Fruit fly (Drosophila melanogaster): ENCODE measurements around the gene tant.

tant gene

dm6 chr3L:6082561-6082960, 27.6 kb downstream of the tant start, which contains the start of gene CG13293 (continued):
- TF ChIP-seq CG5180 (GFP tag; optimal IDR thresholded peaks at IDR 0.05) (no peak), HLH4C (GFP tag; IDR thresholded peaks at IDR 0.05; ENCODE audit: partially characterized antibody) (no peak), repo (GFP tag; optimal IDR thresholded peaks at IDR 0.05) (no peak), lbe (GFP tag; optimal IDR thresholded peaks at IDR 0.05) (no peak), MBD-R2 (GFP tag; IDR thresholded peaks at IDR 0.05) (peak; percentile 22; the same call in 1 of the 2 replicates), Lpt (GFP tag; optimal IDR thresholded peaks at IDR 0.05) (no peak), sd (tag; optimal IDR thresholded peaks at IDR 0.05) (no peak), CG10147 (GFP tag; optimal IDR thresholded peaks at IDR 0.05) (no peak), nerfin-1 (tag; optimal IDR thresholded peaks at IDR 0.05) (peak; percentile 15), chm (GFP tag; IDR thresholded peaks at IDR 0.05) (no peak), HmgD (GFP tag; optimal IDR thresholded peaks at IDR 0.05) (no peak), CG12391 (tag; optimal IDR thresholded peaks at IDR 0.05) (no peak), pros (GFP tag; optimal IDR thresholded peaks at IDR 0.05) (no peak), unc-4 (GFP tag; IDR thresholded peaks at IDR 0.05; ENCODE audit: partially characterized antibody) (no peak), slou (GFP tag; optimal IDR thresholded peaks at IDR 0.05) (no peak), fd3F (GFP tag; optimal IDR thresholded peaks at IDR 0.05) (no peak), Sox100B (GFP tag; optimal IDR thresholded peaks at IDR 0.05) (no peak), slp2 (GFP tag; optimal IDR thresholded peaks at IDR 0.05) (no peak), CG6272 (GFP tag; IDR thresholded peaks at IDR 0.05) (no peak), kay (GFP tag; optimal IDR thresholded peaks at IDR 0.05) (no peak), NC2α (GFP tag; optimal IDR thresholded peaks at IDR 0.05) (no peak), CG4854 (GFP tag; optimal IDR thresholded peaks at IDR 0.05) (no peak), CG18599 (GFP tag; optimal IDR thresholded peaks at IDR 0.05) (no peak), CG10431 (GFP tag; optimal IDR thresholded peaks at IDR 0.05) (peak; percentile 29), CG12071 (GFP tag; optimal IDR thresholded peaks at IDR 0.05) (no peak), CG15269 (tag; optimal IDR thresholded peaks at IDR 0.05) (no peak), Abd-B (GFP tag; optimal IDR thresholded peaks at IDR 0.05) (no peak), Tbp (GFP tag; optimal IDR thresholded peaks at IDR 0.05) (no peak), crp (GFP tag; optimal IDR thresholded peaks at IDR 0.05) (peak; percentile 39 to 87), caup (GFP tag; optimal IDR thresholded peaks at IDR 0.05; ENCODE audit: severe bottlenecking) (no peak), zen (tag; optimal IDR thresholded peaks at IDR 0.05) (no peak), peb (GFP tag; IDR thresholded peaks at IDR 0.05) (no peak), Dp (GFP tag; optimal IDR thresholded peaks at IDR 0.05) (no peak), Ets97D (GFP tag; optimal IDR thresholded peaks at IDR 0.05) (peak; percentile 2), sens (GFP tag) (peak; percentile 62), CG4328 (GFP tag; optimal IDR thresholded peaks at IDR 0.05) (no peak), scrt (GFP tag; optimal IDR thresholded peaks at IDR 0.05) (peak; percentile 53), pfk (GFP tag; optimal IDR thresholded peaks at IDR 0.05) (no peak), unpg (GFP tag; optimal IDR thresholded peaks at IDR 0.05) (no peak), br (optimal IDR thresholded peaks at IDR 0.05) (no peak), CG4424 (GFP tag; optimal IDR thresholded peaks at IDR 0.05) (no peak), pho (GFP tag; optimal IDR thresholded peaks at IDR 0.05) (no peak), Side (GFP tag; optimal IDR thresholded peaks at IDR 0.05) (no peak), CG2202 (tag; optimal IDR thresholded peaks at IDR 0.05) (no peak), Bteb2 (GFP tag; optimal IDR thresholded peaks at IDR 0.05) (no peak), CG17385 (GFP tag; optimal IDR thresholded peaks at IDR 0.05) (no peak), ems (GFP tag; optimal IDR thresholded peaks at IDR 0.05) (no peak), CG6254 (GFP tag; optimal IDR thresholded peaks at IDR 0.05) (no peak), CG11696 (GFP tag; IDR thresholded peaks at IDR 0.05) (0 out of 2 replicates have a peak, but pooled peaks have one; percentile 38), CG11085 (GFP tag; IDR thresholded peaks at IDR 0.05) (no peak), lab (GFP tag; optimal IDR thresholded peaks at IDR 0.05) (peak; percentile 2)

All from whole organism, embryonic.